Worm (Caenorhabditis elegans): ENCODE results near the gene clec-55.
A peak's percentile ranks its signal among the peaks of the same experiment; 100 is the strongest.

Gene clec-55

DNA sequence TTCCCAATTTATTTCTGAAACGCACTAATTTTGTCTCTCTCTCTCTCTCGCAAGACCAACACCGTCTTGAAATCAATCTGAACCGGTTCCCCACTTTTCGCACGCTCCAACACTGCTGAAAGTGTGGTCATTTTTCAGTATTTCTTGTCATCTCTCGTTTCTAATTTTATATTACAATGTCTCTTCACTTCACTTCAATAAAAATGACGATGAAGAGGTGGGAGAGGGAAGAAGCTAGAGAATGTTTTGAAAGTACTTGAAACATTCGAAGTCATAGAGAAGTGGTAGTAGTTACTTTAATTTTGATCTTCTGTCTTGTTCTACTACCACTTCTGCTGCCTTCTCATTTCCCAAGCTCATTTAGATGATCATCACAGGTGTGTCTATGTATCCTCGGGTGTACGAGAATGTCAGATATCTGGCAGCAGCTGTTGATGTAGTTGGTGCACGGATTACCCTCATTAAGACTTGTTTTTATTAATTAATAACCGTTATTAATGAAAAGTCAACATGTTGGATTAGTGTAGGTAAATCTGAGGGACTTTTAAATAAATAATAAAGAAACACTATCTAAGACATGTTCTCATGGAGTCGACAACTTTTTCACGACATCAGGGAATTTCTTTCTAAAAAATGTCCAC is 40.9 kb upstream of the clec-55 start:
- no peak for TF ChIP-seq lin-13 (GFP tag; optimal IDR thresholded peaks at IDR 0.05)
- TF ChIP-seq ceh-16 (tag; optimal IDR thresholded peaks at IDR 0.05) = no peak
- TF ChIP-seq mdl-1 (tag; optimal IDR thresholded peaks at IDR 0.05) = no peak
- TF ChIP-seq nhr-10 (tag; optimal IDR thresholded peaks at IDR 0.05) = no peak
- TF ChIP-seq ceh-82 (tag; optimal IDR thresholded peaks at IDR 0.05) = no peak
- TF ChIP-seq nhr-129 (tag; optimal IDR thresholded peaks at IDR 0.05) = no peak
- TF ChIP-seq mbf-1 (tag; optimal IDR thresholded peaks at IDR 0.05) = no peak

DNA sequence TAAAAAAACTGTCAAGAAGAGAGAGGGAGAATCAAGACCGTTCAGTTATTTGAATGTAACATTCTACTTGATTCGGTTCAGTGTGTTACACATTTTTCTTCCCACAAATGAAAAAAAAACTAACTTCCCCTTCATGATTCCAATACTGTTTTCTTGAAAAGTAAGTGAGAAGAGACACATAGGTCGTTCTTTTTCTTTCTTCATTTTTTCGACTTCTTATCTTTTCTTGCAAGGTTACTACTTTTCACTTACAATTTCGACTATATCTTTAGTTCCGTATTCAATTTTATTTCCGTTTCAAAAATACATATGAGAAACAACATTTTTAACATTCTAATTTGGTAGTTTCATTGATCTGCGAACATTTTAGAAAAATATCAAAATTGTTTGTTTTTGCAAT is 39.8 kb upstream of the clec-55 start:
- TF ChIP-seq R02D3.7 (tag; optimal IDR thresholded peaks at IDR 0.05) (no peak), ceh-16 (tag; optimal IDR thresholded peaks at IDR 0.05) (no peak), sem-4 (tag; optimal IDR thresholded peaks at IDR 0.05) (no peak), peb-1 (tag; optimal IDR thresholded peaks at IDR 0.05) (no peak), alr-1 (tag; optimal IDR thresholded peaks at IDR 0.05) (no peak), nhr-237 (tag; optimal IDR thresholded peaks at IDR 0.05) (no peak), unc-55 (GFP tag; optimal IDR thresholded peaks at IDR 0.05) (no peak), blmp-1 (tag; optimal IDR thresholded peaks at IDR 0.05; ENCODE audit: insufficient read depth) (no peak), gmeb-1 (tag; optimal IDR thresholded peaks at IDR 0.05) (no peak), mab-5 (tag; optimal IDR thresholded peaks at IDR 0.05) (no peak), elt-1 (tag; optimal IDR thresholded peaks at IDR 0.05) (no peak), nhr-25 (tag; optimal IDR thresholded peaks at IDR 0.05) (no peak), lsy-2 (tag; optimal IDR thresholded peaks at IDR 0.05) (no peak), nhr-21 (tag; optimal IDR thresholded peaks at IDR 0.05) (no peak), nhr-11 (tag; optimal IDR thresholded peaks at IDR 0.05) (no peak), Y55F3AM.14 (GFP tag; optimal IDR thresholded peaks at IDR 0.05) (no peak), zag-1 (tag; optimal IDR thresholded peaks at IDR 0.05) (no peak), F13H6.1 (tag; optimal IDR thresholded peaks at IDR 0.05) (no peak)

DNA sequence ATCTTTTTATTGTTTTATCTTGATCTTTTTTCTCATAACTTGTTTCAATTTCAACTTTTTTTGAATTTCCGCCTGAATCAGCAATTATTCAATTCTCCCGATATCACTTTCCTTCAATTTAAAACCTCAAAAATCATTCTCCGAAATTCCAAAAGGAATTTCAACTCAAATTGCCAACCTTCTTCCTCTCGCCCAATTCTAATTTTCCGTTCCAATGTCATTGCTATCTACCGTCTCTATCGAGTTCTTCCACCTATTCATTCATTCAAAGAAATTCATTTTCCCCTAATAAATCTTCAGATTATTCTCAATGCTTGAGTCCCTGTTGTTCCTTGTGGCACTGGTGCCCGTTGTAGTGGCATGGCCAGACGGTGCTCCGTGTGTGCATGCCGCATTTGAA is 38.2 kb upstream of the clec-55 start, which contains the start of gene F23B12.4:
TSS of gene F23B12.4 (plus strand) at position 301 of the 400 bp plus-strand sequence.
- no peak for TF ChIP-seq mab-5 (tag; optimal IDR thresholded peaks at IDR 0.05)
- no peak for TF ChIP-seq nhr-12 (tag; optimal IDR thresholded peaks at IDR 0.05)
- TF ChIP-seq unc-62 (GFP tag; optimal IDR thresholded peaks at IDR 0.05) = no peak
- no peak for TF ChIP-seq aly-2 (tag; optimal IDR thresholded peaks at IDR 0.05)
- TF ChIP-seq ceh-16 (tag; optimal IDR thresholded peaks at IDR 0.05) = no peak
- no peak for TF ChIP-seq lin-13 (GFP tag; optimal IDR thresholded peaks at IDR 0.05)
- no peak for TF ChIP-seq ama-1 (optimal IDR thresholded peaks at IDR 0.05)
- no peak for TF ChIP-seq elt-1 (tag; optimal IDR thresholded peaks at IDR 0.05)
- TF ChIP-seq nhr-77 (tag; optimal IDR thresholded peaks at IDR 0.05) = no peak
- no peak for TF ChIP-seq ZK546.5 (tag; optimal IDR thresholded peaks at IDR 0.05)
- no peak for TF ChIP-seq ztf-4 (tag; optimal IDR thresholded peaks at IDR 0.05)
- no peak for TF ChIP-seq Y55F3AM.14 (GFP tag; optimal IDR thresholded peaks at IDR 0.05)
- no peak for TF ChIP-seq egl-27 (tag; optimal IDR thresholded peaks at IDR 0.05)
- no peak for TF ChIP-seq gmeb-1 (tag; optimal IDR thresholded peaks at IDR 0.05)
- no peak for TF ChIP-seq lin-39 (tag; optimal IDR thresholded peaks at IDR 0.05)
- no peak for TF ChIP-seq peb-1 (tag; optimal IDR thresholded peaks at IDR 0.05)
- TF ChIP-seq dmd-4 (tag; optimal IDR thresholded peaks at IDR 0.05) = no peak
- no peak for TF ChIP-seq ceh-82 (tag; optimal IDR thresholded peaks at IDR 0.05)

DNA sequence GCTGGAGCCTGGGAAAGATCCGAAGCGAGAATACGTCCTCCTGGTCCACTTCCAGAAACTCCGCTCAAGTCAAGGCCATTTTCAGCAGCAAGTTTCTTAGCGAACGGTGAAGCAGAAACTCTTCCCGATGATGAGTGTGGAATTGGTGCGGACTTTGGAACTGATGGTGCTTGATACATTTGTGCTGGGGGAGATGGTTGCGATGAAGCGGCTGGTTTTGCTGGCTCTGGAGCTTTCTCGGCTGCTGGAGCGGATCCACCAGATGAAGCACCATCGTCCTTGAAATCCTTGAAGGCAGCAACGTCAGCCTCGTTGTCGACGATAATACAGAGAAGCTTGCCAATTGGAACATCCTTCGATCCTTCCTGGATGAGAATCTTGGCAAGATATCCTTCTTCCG is 32.6 kb upstream of the clec-55 start:
- TF ChIP-seq nhr-10 (tag; optimal IDR thresholded peaks at IDR 0.05) (no peak), nhr-23 (tag; optimal IDR thresholded peaks at IDR 0.05) (no peak), alr-1 (tag; optimal IDR thresholded peaks at IDR 0.05) (no peak), ceh-82 (tag; optimal IDR thresholded peaks at IDR 0.05) (no peak), lin-39 (tag; optimal IDR thresholded peaks at IDR 0.05) (no peak), lin-13 (GFP tag; optimal IDR thresholded peaks at IDR 0.05) (no peak), ama-1 (optimal IDR thresholded peaks at IDR 0.05) (no peak), unc-55 (GFP tag; optimal IDR thresholded peaks at IDR 0.05) (no peak)

DNA sequence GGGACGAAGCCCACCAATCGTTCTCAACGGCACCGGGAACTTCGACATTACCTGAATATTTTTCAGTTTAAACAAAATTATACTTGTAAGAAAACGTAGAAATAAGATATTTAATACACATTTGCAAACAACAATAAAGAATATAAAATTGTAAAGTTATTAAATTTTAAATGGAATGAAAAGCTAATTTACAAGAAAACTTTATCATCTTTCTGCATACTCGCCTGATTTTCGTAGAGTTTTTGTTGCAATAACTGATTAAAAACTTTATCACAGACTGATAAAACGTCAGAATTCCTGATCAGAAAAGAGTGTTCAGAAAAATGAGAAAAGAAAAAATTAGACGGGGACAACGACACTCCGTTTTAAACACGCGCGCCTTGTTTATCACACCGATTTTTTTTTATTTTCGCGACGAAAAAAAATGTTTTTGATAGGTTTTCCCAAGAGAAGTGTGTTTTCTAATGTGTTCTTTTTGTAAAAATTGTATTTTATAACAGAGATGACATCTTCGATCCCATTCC is 31.8 kb upstream of the clec-55 start, which contains the start of the genes dlat-1 and fntb-1:
TSS of gene dlat-1 (minus strand) at position 51 of the 524 bp plus-strand sequence.
TSS of gene fntb-1 (plus strand) at position 412 of the 524 bp plus-strand sequence.
- no peak for TF ChIP-seq skn-1 (tag; optimal IDR thresholded peaks at IDR 0.05)
- peak; percentile 80 for TF ChIP-seq fos-1 (tag; optimal IDR thresholded peaks at IDR 0.05)
- TF ChIP-seq lin-11 (tag; optimal IDR thresholded peaks at IDR 0.05) = no peak
- TF ChIP-seq Y55F3AM.14 (GFP tag; optimal IDR thresholded peaks at IDR 0.05) = no peak
- TF ChIP-seq unc-55 (GFP tag; optimal IDR thresholded peaks at IDR 0.05) = peak; percentile 9
- peak; percentile 8 for TF ChIP-seq crh-2 (tag; optimal IDR thresholded peaks at IDR 0.05)
- peak; percentile 10 for TF ChIP-seq gmeb-1 (tag; optimal IDR thresholded peaks at IDR 0.05)
